Fruit fly (Drosophila melanogaster) whole organism, embryonic: ENCODE data around the gene SCaMC.
A peak's percentile ranks its signal among the peaks of the same experiment; 100 is the strongest.

ENCODE experiments used
- Aef1 ChIP-seq: fragments of 200-800 bp; sonication (Bioruptor generic); IDR thresholded peaks from 3 replicates; pipeline ENCODE4 v1.3.6; 2022; ENCODE audit warnings: missing biosample characterization, missing genetic modification characterization
- Antp ChIP-seq: fragments of 200-800 bp; sonication (Bioruptor generic); optimal IDR thresholded peaks from 3 replicates; lab custom pipeline; 2016; ENCODE audit warnings: missing biosample characterization, missing genetic modification characterization
- Atf3 ChIP-seq: fragments of 200-800 bp; sonication (Bioruptor generic); optimal IDR thresholded peaks from 3 replicates; lab custom pipeline; 2016; ENCODE audit warnings: missing biosample characterization, missing genetic modification characterization
- Blimp-1 ChIP-seq: fragments of 200-800 bp; sonication (Bioruptor generic); optimal IDR thresholded peaks from 3 replicates; lab custom pipeline; 2018; ENCODE audit warnings: missing biosample characterization, missing genetic modification characterization, mild to moderate bottlenecking, moderate library complexity, missing genetic modification reagents
- CG10366 ChIP-seq: fragments of 200-800 bp; sonication (Bioruptor generic); IDR thresholded peaks from 2 replicates; pipeline ENCODE4 v1.3.6; 2022; ENCODE audit warnings: missing biosample characterization, missing genetic modification characterization
- CG10462 ChIP-seq: fragments of 200-800 bp; sonication (Bioruptor generic); optimal IDR thresholded peaks from 2 replicates; lab custom pipeline; 2016; ENCODE audit warnings: missing biosample characterization, missing genetic modification characterization
- CG12236 ChIP-seq: fragments of 200-800 bp; sonication (Bioruptor generic); optimal IDR thresholded peaks from 2 replicates; lab custom pipeline; 2016; ENCODE audit warnings: missing biosample characterization, missing genetic modification characterization
- CG12299 ChIP-seq: fragments of 200-800 bp; sonication (Bioruptor generic); optimal IDR thresholded peaks from 2 replicates; lab custom pipeline; 2018; ENCODE audit warnings: missing biosample characterization, mild to moderate bottlenecking, missing genetic modification characterization
- CG14965 ChIP-seq: fragments of 200-800 bp; sonication (Bioruptor generic); optimal IDR thresholded peaks from 2 replicates; lab custom pipeline; 2016; ENCODE audit warnings: missing biosample characterization, missing genetic modification characterization, borderline replicate concordance
- CG17912 ChIP-seq: fragments of 200-800 bp; sonication (Bioruptor generic); optimal IDR thresholded peaks from 2 replicates; lab custom pipeline; 2018; ENCODE audit warnings: missing biosample characterization, mild to moderate bottlenecking, missing genetic modification characterization
- CG30403 ChIP-seq: fragments of 200-800 bp; sonication (Bioruptor generic); optimal IDR thresholded peaks from 3 replicates; lab custom pipeline; 2016; ENCODE audit warnings: missing biosample characterization, missing genetic modification characterization
- CG32772 ChIP-seq: fragments of 200-800 bp; sonication (Bioruptor generic); IDR thresholded peaks from 2 replicates; pipeline ENCODE4 v1.3.6; 2022; ENCODE audit warnings: missing biosample characterization, missing genetic modification characterization
- CG3838 ChIP-seq: fragments of 200-800 bp; sonication (Bioruptor generic); optimal IDR thresholded peaks from 3 replicates; lab custom pipeline; 2016; ENCODE audit warnings: missing biosample characterization, missing genetic modification characterization
- CG4328 ChIP-seq: fragments of 200-800 bp; sonication (Bioruptor generic); optimal IDR thresholded peaks from 3 replicates; lab custom pipeline; 2017; ENCODE audit warnings: missing biosample characterization, missing genetic modification reagents, missing genetic modification characterization
- CG6175 ChIP-seq: fragments of 200-800 bp; sonication (Bioruptor generic); IDR thresholded peaks from 3 replicates; pipeline ENCODE4 v1.3.6; 2022; ENCODE audit warnings: missing biosample characterization, missing genetic modification characterization
- CG6654 ChIP-seq: fragments of 200-800 bp; sonication (Bioruptor generic); optimal IDR thresholded peaks from 2 replicates; lab custom pipeline; 2017; ENCODE audit warnings: missing biosample characterization, mild to moderate bottlenecking, missing genetic modification characterization
- CG6683 ChIP-seq: fragments of 200-800 bp; sonication (Bioruptor generic); optimal IDR thresholded peaks from 2 replicates; lab custom pipeline; 2017; ENCODE audit warnings: missing biosample characterization, mild to moderate bottlenecking, missing genetic modification characterization, missing genetic modification reagents
- CG7963 ChIP-seq: fragments of 200-800 bp; sonication (Bioruptor generic); IDR thresholded peaks from 3 replicates; pipeline ENCODE4 v1.3.6; 2022; ENCODE audit warnings: missing biosample characterization, missing genetic modification characterization; ENCODE audit not compliant: partially characterized antibody
- CG9437 ChIP-seq: fragments of 200-800 bp; sonication (Bioruptor generic); optimal IDR thresholded peaks from 2 replicates; lab custom pipeline; 2018; ENCODE audit warnings: missing biosample characterization, mild to moderate bottlenecking, missing genetic modification characterization
- CG9609 ChIP-seq: fragments of 200-800 bp; sonication (Bioruptor generic); optimal IDR thresholded peaks from 3 replicates; lab custom pipeline; 2016; ENCODE audit warnings: missing biosample characterization, missing genetic modification characterization
- Dbx ChIP-seq: fragments of 200-800 bp; sonication (Bioruptor generic); IDR thresholded peaks from 3 replicates; pipeline ENCODE4 v1.3.6; 2022; ENCODE audit warnings: missing biosample characterization, missing genetic modification characterization
- Dll ChIP-seq: fragments of 200-800 bp; sonication (Bioruptor generic); IDR thresholded peaks from 4 replicates; pipeline ENCODE4 v1.3.6; 2022; ENCODE audit warnings: missing biosample characterization, missing genetic modification characterization; ENCODE audit not compliant: partially characterized antibody
- Gsc ChIP-seq: fragments of 200-800 bp; sonication (Bioruptor generic); IDR thresholded peaks from 2 replicates; pipeline ENCODE4 v1.3.6; 2022; ENCODE audit warnings: missing biosample characterization, missing genetic modification characterization
- HLH3B ChIP-seq: fragments of 200-800 bp; sonication (Bioruptor generic); IDR thresholded peaks from 2 replicates; pipeline ENCODE4 v1.3.6; 2022; ENCODE audit warnings: missing biosample characterization, missing genetic modification characterization
- Hsf ChIP-seq: fragments of 200-800 bp; sonication (Bioruptor generic); optimal IDR thresholded peaks from 3 replicates; lab custom pipeline; 2016; ENCODE audit warnings: missing biosample characterization, missing genetic modification characterization
- MBD-R2 ChIP-seq: fragments of 200-800 bp; sonication (Bioruptor generic); IDR thresholded peaks from 2 replicates; pipeline ENCODE4 v1.3.6; 2022; ENCODE audit warnings: missing biosample characterization, missing genetic modification characterization
- NC2α ChIP-seq: fragments of 200-800 bp; sonication (Bioruptor generic); optimal IDR thresholded peaks from 2 replicates; lab custom pipeline; 2016; ENCODE audit warnings: missing biosample characterization, missing genetic modification characterization
- Ptx1 ChIP-seq: fragments of 200-800 bp; sonication (Bioruptor generic); IDR thresholded peaks from 2 replicates; pipeline ENCODE4 v1.3.6; 2022; ENCODE audit warnings: missing biosample characterization, missing genetic modification characterization
- YL-1 ChIP-seq: fragments of 200-800 bp; sonication (Bioruptor generic); optimal IDR thresholded peaks from 3 replicates; lab custom pipeline; 2017; ENCODE audit warnings: missing biosample characterization, mild to moderate bottlenecking, missing genetic modification characterization
- ara ChIP-seq: fragments of 200-800 bp; sonication (Bioruptor generic); IDR thresholded peaks from 2 replicates; pipeline ENCODE4 v1.3.6; 2022; ENCODE audit warnings: missing biosample characterization, missing genetic modification characterization
- az2 ChIP-seq: fragments of 200-800 bp; sonication (Bioruptor generic); optimal IDR thresholded peaks from 3 replicates; lab custom pipeline; 2016; ENCODE audit warnings: missing biosample characterization, missing genetic modification characterization
- bab2 ChIP-seq: fragments of 200-800 bp; sonication (Bioruptor generic); optimal IDR thresholded peaks from 2 replicates; lab custom pipeline; 2016; ENCODE audit warnings: missing biosample characterization, missing genetic modification characterization
- bowl ChIP-seq: fragments of 200-800 bp; sonication (Bioruptor generic); IDR thresholded peaks from 2 replicates; pipeline ENCODE4 v1.3.6; 2022; ENCODE audit warnings: missing biosample characterization, missing genetic modification characterization
- cg ChIP-seq: fragments of 200-800 bp; sonication (Bioruptor generic); optimal IDR thresholded peaks from 3 replicates; lab custom pipeline; 2019; ENCODE audit warnings: missing biosample characterization, mild to moderate bottlenecking, missing genetic modification characterization, moderate library complexity
- corto ChIP-seq: fragments of 200-800 bp; sonication (Bioruptor generic); optimal IDR thresholded peaks from 2 replicates; lab custom pipeline; 2016; ENCODE audit warnings: missing biosample characterization, mild to moderate bottlenecking, missing genetic modification characterization, moderate library complexity
- dati ChIP-seq: fragments of 200-800 bp; sonication (Bioruptor generic); IDR thresholded peaks from 2 replicates; pipeline ENCODE4 v1.3.6; 2022; ENCODE audit warnings: missing biosample characterization, missing genetic modification characterization
- eve ChIP-seq, 2 experiments: fragments of >200 bp; optimal IDR thresholded peaks; 2 replicates each; lab custom pipeline; 2017; ENCODE audit warnings: missing biosample characterization in 2 of 2, missing genetic modification characterization in 2 of 2
- ind ChIP-seq: fragments of 200-800 bp; sonication (Bioruptor generic); optimal IDR thresholded peaks from 3 replicates; lab custom pipeline; 2016; ENCODE audit warnings: missing biosample characterization, missing genetic modification characterization
- insv ChIP-seq, 2 experiments: fragments of 200-800 bp; sonication (Bioruptor generic); optimal IDR thresholded peaks; 3 replicates each; lab custom pipeline; 2016 to 2018; ENCODE audit warnings: missing biosample characterization in 2 of 2, missing genetic modification characterization in 2 of 2
- kay ChIP-seq: fragments of 200-800 bp; sonication (Bioruptor generic); optimal IDR thresholded peaks from 2 replicates; lab custom pipeline; 2016; ENCODE audit warnings: missing biosample characterization, missing genetic modification characterization
- knrl ChIP-seq: fragments of 200-800 bp; sonication (Bioruptor generic); IDR thresholded peaks from 3 replicates; pipeline ENCODE4 v1.3.6; 2022; ENCODE audit warnings: missing biosample characterization, missing genetic modification characterization; ENCODE audit not compliant: partially characterized antibody
- lbe ChIP-seq: fragments of 200-800 bp; sonication (Bioruptor generic); optimal IDR thresholded peaks from 2 replicates; lab custom pipeline; 2016; ENCODE audit warnings: missing biosample characterization, mild to moderate bottlenecking, missing genetic modification characterization
- lmd ChIP-seq: fragments of 200-800 bp; sonication (Bioruptor generic); IDR thresholded peaks from 2 replicates; pipeline ENCODE4 v1.3.6; 2022; ENCODE audit warnings: missing biosample characterization, missing genetic modification characterization
- pnt ChIP-seq: fragments of 200-800 bp; sonication (Bioruptor generic); optimal IDR thresholded peaks from 3 replicates; lab custom pipeline; 2016; ENCODE audit warnings: missing biosample characterization, missing genetic modification characterization
- sd ChIP-seq: fragments of 200-800 bp; sonication (Bioruptor generic); optimal IDR thresholded peaks from 3 replicates; lab custom pipeline; 2018; ENCODE audit warnings: missing biosample characterization, mild to moderate bottlenecking, missing genetic modification characterization, moderate library complexity
- ssp ChIP-seq: fragments of 200-800 bp; sonication (Bioruptor generic); IDR thresholded peaks from 2 replicates; pipeline ENCODE4 v1.3.6; 2022; ENCODE audit warnings: missing biosample characterization, missing genetic modification characterization
- toy ChIP-seq: fragments of 200-800 bp; sonication (Bioruptor generic); IDR thresholded peaks from 2 replicates; pipeline ENCODE4 v1.3.6; 2022; ENCODE audit warnings: missing biosample characterization, missing genetic modification characterization
- unpg ChIP-seq: fragments of 200-800 bp; sonication (Bioruptor generic); optimal IDR thresholded peaks from 3 replicates; lab custom pipeline; 2018; ENCODE audit warnings: missing biosample characterization, mild to moderate bottlenecking, missing genetic modification characterization, moderate library complexity
- zen ChIP-seq: fragments of 200-800 bp; sonication (Bioruptor generic); optimal IDR thresholded peaks from 3 replicates; lab custom pipeline; 2018; ENCODE audit warnings: missing biosample characterization, mild to moderate bottlenecking, missing genetic modification characterization, moderate library complexity
- zen2 ChIP-seq: fragments of 200-800 bp; sonication (Bioruptor generic); IDR thresholded peaks from 3 replicates; pipeline ENCODE4 v1.3.6; 2022; ENCODE audit warnings: missing biosample characterization, missing genetic modification characterization; ENCODE audit not compliant: partially characterized antibody

The SCaMC gene

dm6 chr3L:12456916-12457662 lies 42.4 kb upstream of the SCaMC start (continued):
- TF ChIP-seq YL-1 (GFP tag; lab: Kevin White, UChicago) (no peak), CG4328 (GFP tag; lab: Kevin White, UChicago) (peak; percentile 62), Aef1 (GFP tag; lab: Robert Waterston, UW) (peak; percentile 28; the same call in 2 of the 3 replicates), MBD-R2 (no peak), CG14965 (GFP tag; lab: Kevin White, UChicago) (no peak), dati (no peak; the same call in 1 of the 2 replicates), Blimp-1 (peak; percentile 88), ara (peak; percentile 59; the same call in 1 of the 2 replicates), CG10462 (GFP tag; lab: Kevin White, UChicago) (peak; percentile 70), NC2α (no peak), CG17912 (GFP tag; lab: Kevin White, UChicago) (no peak), Gsc (no peak), CG10366 (no peak), HLH3B (GFP tag; lab: Robert Waterston, UW) (peak; percentile 44; the same call in 1 of the 2 replicates), corto (GFP tag; lab: Kevin White, UChicago) (no peak), insv (GFP tag; optimal IDR thresholded peaks at IDR 0.05; lab: Kevin White, UChicago) (no peak), Ptx1 (GFP tag; lab: Robert Waterston, UW) (peak; percentile 72), CG7963 (no peak), ssp (peak; percentile 55), ind (GFP tag; lab: Kevin White, UChicago) (peak; percentile 62), CG9437 (GFP tag; lab: Kevin White, UChicago) (peak; percentile 79), CG30403 (GFP tag; lab: Kevin White, UChicago) (peak; percentile 86), zen (tag; lab: Kevin White, UChicago) (peak; percentile 79), CG3838 (GFP tag; lab: Kevin White, UChicago) (peak; percentile 49), unpg (GFP tag; lab: Kevin White, UChicago) (peak; percentile 84), CG12299 (tag; lab: Kevin White, UChicago) (peak; percentile 21), toy (GFP tag; lab: Robert Waterston, UW) (no peak), CG6683 (no peak), Dll (GFP tag; lab: Robert Waterston, UW) (no peak), sd (tag; lab: Kevin White, UChicago) (no peak), eve (GFP tag; optimal IDR thresholded peaks at IDR 0.05; lab: Kevin White, UChicago) (peak in 1 of 2 experiments; percentile 82), CG9609 (GFP tag; lab: Kevin White, UChicago) (no peak), CG6654 (GFP tag; lab: Kevin White, UChicago) (peak; percentile 26), knrl (GFP tag; lab: Robert Waterston, UW) (no peak), az2 (peak; percentile 81), CG32772 (GFP tag; lab: Robert Waterston, UW) (peak; percentile 56), pnt (GFP tag; lab: Kevin White, UChicago) (peak; percentile 22), CG6175 (GFP tag; lab: Robert Waterston, UW) (no peak), cg (GFP tag; lab: Kevin White, UChicago) (no peak), zen2 (no peak), bowl (GFP tag; lab: Robert Waterston, UW) (no peak), bab2 (peak; percentile 33), lmd (peak; percentile 62), Hsf (GFP tag; lab: Kevin White, UChicago) (peak; percentile 72), lbe (GFP tag; lab: Kevin White, UChicago) (no peak), Atf3 (peak; percentile 14), kay (GFP tag; lab: Kevin White, UChicago) (peak; percentile 51), Antp (GFP tag; lab: Kevin White, UChicago) (no peak), Dbx (GFP tag; lab: Robert Waterston, UW) (no peak), CG12236 (peak; percentile 31)
